Worm (Caenorhabditis elegans) whole organism, L3 larva: Measurements from ENCODE around the gene melo-1.

Experiments
- R02D3.7 ChIP-seq: fragments of 150-350 bp; optimal IDR thresholded peaks from 2 replicates; lab custom pipeline; 2014; ENCODE audit warnings: missing biosample characterization, missing genetic modification characterization
- ZK546.5 ChIP-seq: sonication (generic microtip); optimal IDR thresholded peaks from 2 replicates; lab custom pipeline; 2017; ENCODE audit warnings: missing biosample characterization, missing genetic modification characterization
- aly-2 ChIP-seq: fragments of 150-350 bp; optimal IDR thresholded peaks from 2 replicates; lab custom pipeline; 2014; ENCODE audit warnings: missing biosample characterization, missing genetic modification characterization
- ama-1 ChIP-seq: fragments of 150-350 bp; optimal IDR thresholded peaks from 2 replicates; lab custom pipeline; 2018
- ceh-16 ChIP-seq: sonication (generic microtip); optimal IDR thresholded peaks from 2 replicates; lab custom pipeline; 2017; ENCODE audit warnings: missing biosample characterization, missing genetic modification characterization
- ceh-28 ChIP-seq: fragments of 150-350 bp; optimal IDR thresholded peaks from 2 replicates; lab custom pipeline; 2014; ENCODE audit warnings: missing biosample characterization, missing genetic modification reagents, missing genetic modification characterization
- ceh-82 ChIP-seq: fragments of 150-350 bp; optimal IDR thresholded peaks from 2 replicates; lab custom pipeline; 2014; ENCODE audit warnings: missing biosample characterization, missing genetic modification characterization
- ceh-9 ChIP-seq: sonication (generic microtip); optimal IDR thresholded peaks from 2 replicates; lab custom pipeline; 2018; ENCODE audit warnings: missing biosample characterization, missing genetic modification characterization
- daf-12 ChIP-seq: fragments of 150-350 bp; optimal IDR thresholded peaks from 2 replicates; lab custom pipeline; 2014; ENCODE audit warnings: missing biosample characterization, missing genetic modification reagents, missing genetic modification characterization
- egl-27 ChIP-seq: sonication (generic microtip); optimal IDR thresholded peaks from 4 replicates; lab custom pipeline; 2017; ENCODE audit warnings: missing biosample characterization, missing genetic modification reagents, missing genetic modification characterization
- egl-5 ChIP-seq: fragments of 150-350 bp; optimal IDR thresholded peaks from 2 replicates; lab custom pipeline; 2017; ENCODE audit warnings: missing biosample characterization, missing genetic modification reagents, missing genetic modification characterization, inconsistent platforms
- elt-1 ChIP-seq: fragments of 150-350 bp; optimal IDR thresholded peaks from 2 replicates; lab custom pipeline; 2014; ENCODE audit warnings: missing biosample characterization, missing genetic modification characterization
- elt-2 ChIP-seq: sonication (generic microtip); optimal IDR thresholded peaks from 2 replicates; lab custom pipeline; 2016; ENCODE audit warnings: missing genetic modification reagents, mild to moderate bottlenecking, missing genetic modification characterization, missing compliant biosample characterization
- elt-3 ChIP-seq, 3 experiments: fragments of 150-350 bp in 1 of 3; sonication (generic microtip) in 2 of 3; optimal IDR thresholded peaks; 2 replicates in 2 of 3; 4 replicates in 1 of 3; lab custom pipeline; 2014 to 2017; ENCODE audit warnings: missing biosample characterization in 3 of 3, missing genetic modification characterization in 3 of 3
- eor-1 ChIP-seq, 2 experiments: fragments of 150-350 bp; optimal IDR thresholded peaks; 2 replicates each; lab custom pipeline; 2014 to 2018; ENCODE audit warnings: missing biosample characterization in 2 of 2, missing genetic modification characterization in 2 of 2
- fkh-10 ChIP-seq: sonication (generic microtip); optimal IDR thresholded peaks from 2 replicates; lab custom pipeline; 2017; ENCODE audit warnings: missing biosample characterization, missing genetic modification reagents, missing genetic modification characterization
- fkh-2 ChIP-seq: fragments of 150-350 bp; optimal IDR thresholded peaks from 2 replicates; lab custom pipeline; 2014; ENCODE audit warnings: missing biosample characterization, missing genetic modification reagents, missing genetic modification characterization
- fos-1 ChIP-seq: fragments of 150-350 bp; optimal IDR thresholded peaks from 2 replicates; lab custom pipeline; 2014; ENCODE audit warnings: missing biosample characterization, missing genetic modification characterization
- hmg-11 ChIP-seq: sonication (generic microtip); optimal IDR thresholded peaks from 2 replicates; lab custom pipeline; 2016; ENCODE audit warnings: missing genetic modification characterization, missing compliant biosample characterization
- jun-1 ChIP-seq: fragments of 150-350 bp; optimal IDR thresholded peaks from 2 replicates; lab custom pipeline; 2014; ENCODE audit warnings: missing biosample characterization, missing genetic modification reagents, missing genetic modification characterization
- lin-15B ChIP-seq: fragments of 150-350 bp; optimal IDR thresholded peaks from 2 replicates; lab custom pipeline; 2014; ENCODE audit warnings: missing biosample characterization, missing genetic modification characterization
- lin-39 ChIP-seq: fragments of 150-350 bp; optimal IDR thresholded peaks from 2 replicates; lab custom pipeline; 2018; ENCODE audit warnings: missing biosample characterization, missing genetic modification reagents, missing genetic modification characterization
- lsy-12 ChIP-seq: sonication (generic microtip); optimal IDR thresholded peaks from 2 replicates; lab custom pipeline; 2016; ENCODE audit warnings: mild to moderate bottlenecking, missing genetic modification characterization, missing compliant biosample characterization
- mdl-1 ChIP-seq: fragments of 150-350 bp; optimal IDR thresholded peaks from 2 replicates; lab custom pipeline; 2014; ENCODE audit warnings: missing biosample characterization, missing genetic modification characterization
- mml-1 ChIP-seq: fragments of 150-350 bp; sonication (generic microtip); optimal IDR thresholded peaks from 3 replicates; lab custom pipeline; 2014; ENCODE audit warnings: missing biosample characterization, missing genetic modification characterization
- nfya-1 ChIP-seq: sonication (generic microtip); optimal IDR thresholded peaks from 2 replicates; lab custom pipeline; 2017; ENCODE audit warnings: missing genetic modification characterization, mild to moderate bottlenecking, missing compliant biosample characterization, antibody characterized with exemption, moderate library complexity; ENCODE audit not compliant: insufficient read depth
- nhr-11 ChIP-seq: fragments of 150-350 bp; optimal IDR thresholded peaks from 2 replicates; lab custom pipeline; 2014; ENCODE audit warnings: missing biosample characterization, missing genetic modification characterization
- nhr-12 ChIP-seq: fragments of 150-350 bp; optimal IDR thresholded peaks from 2 replicates; lab custom pipeline; 2014; ENCODE audit warnings: missing biosample characterization, missing genetic modification characterization
- nhr-23 ChIP-seq: fragments of 150-350 bp; optimal IDR thresholded peaks from 2 replicates; lab custom pipeline; 2014; ENCODE audit warnings: missing biosample characterization, missing genetic modification reagents, missing genetic modification characterization
- nhr-237 ChIP-seq: fragments of 150-350 bp; optimal IDR thresholded peaks from 2 replicates; lab custom pipeline; 2014; ENCODE audit warnings: missing biosample characterization, missing genetic modification characterization
- nhr-25 ChIP-seq: sonication (generic microtip); optimal IDR thresholded peaks from 2 replicates; lab custom pipeline; 2017; ENCODE audit warnings: missing biosample characterization, missing genetic modification characterization
- nhr-28 ChIP-seq: fragments of 150-350 bp; optimal IDR thresholded peaks from 2 replicates; lab custom pipeline; 2014; ENCODE audit warnings: missing biosample characterization, missing genetic modification characterization
- nhr-43 ChIP-seq: sonication (generic microtip); optimal IDR thresholded peaks from 2 replicates; lab custom pipeline; 2016; ENCODE audit warnings: mild to moderate bottlenecking, missing genetic modification characterization, missing compliant biosample characterization; ENCODE audit not compliant: poor library complexity, severe bottlenecking
- nhr-67 ChIP-seq: fragments of 150-350 bp; optimal IDR thresholded peaks from 2 replicates; lab custom pipeline; 2014; ENCODE audit warnings: missing biosample characterization, missing genetic modification characterization
- nhr-76 ChIP-seq: fragments of 150-350 bp; sonication (generic microtip); optimal IDR thresholded peaks from 5 replicates; lab custom pipeline; 2014; ENCODE audit warnings: missing biosample characterization, missing genetic modification characterization
- nhr-77 ChIP-seq: fragments of 150-350 bp; optimal IDR thresholded peaks from 2 replicates; lab custom pipeline; 2014; ENCODE audit warnings: missing biosample characterization, missing genetic modification characterization
- pha-4 ChIP-seq: fragments of 150-350 bp; optimal IDR thresholded peaks from 2 replicates; lab custom pipeline; 2014; ENCODE audit warnings: missing biosample characterization, missing genetic modification reagents, missing genetic modification characterization
- pqm-1 ChIP-seq: fragments of 150-350 bp; optimal IDR thresholded peaks from 2 replicates; lab custom pipeline; 2017; ENCODE audit warnings: missing biosample characterization, missing genetic modification characterization, inconsistent platforms
- sea-2 ChIP-seq: fragments of 150-350 bp; sonication (generic microtip); optimal IDR thresholded peaks from 4 replicates; lab custom pipeline; 2014; ENCODE audit warnings: missing biosample characterization, missing genetic modification reagents, missing genetic modification characterization
- skn-1 ChIP-seq: fragments of 150-350 bp; optimal IDR thresholded peaks from 2 replicates; lab custom pipeline; 2014; ENCODE audit warnings: missing biosample characterization, missing genetic modification characterization
- snpc-4 ChIP-seq: fragments of 150-350 bp; optimal IDR thresholded peaks from 2 replicates; lab custom pipeline; 2014; ENCODE audit warnings: missing biosample characterization, missing genetic modification characterization
- tbx-2 ChIP-seq: sonication (generic microtip); optimal IDR thresholded peaks from 2 replicates; lab custom pipeline; 2016; ENCODE audit warnings: mild to moderate bottlenecking, missing genetic modification characterization, missing compliant biosample characterization
- unc-39 ChIP-seq: sonication (generic microtip); optimal IDR thresholded peaks from 4 replicates; lab custom pipeline; 2017; ENCODE audit warnings: missing biosample characterization, missing genetic modification characterization
- unc-62 ChIP-seq: fragments of 150-350 bp; sonication (generic microtip); optimal IDR thresholded peaks from 4 replicates; lab custom pipeline; 2014; ENCODE audit warnings: missing biosample characterization, missing genetic modification reagents, missing genetic modification characterization
- zag-1 ChIP-seq: fragments of 150-350 bp; optimal IDR thresholded peaks from 2 replicates; lab custom pipeline; 2014; ENCODE audit warnings: missing biosample characterization, missing genetic modification characterization
- ztf-11 ChIP-seq: fragments of 150-350 bp; optimal IDR thresholded peaks from 2 replicates; lab custom pipeline; 2014; ENCODE audit warnings: missing biosample characterization, missing genetic modification characterization
- ztf-4 ChIP-seq: fragments of 150-350 bp; optimal IDR thresholded peaks from 2 replicates; lab custom pipeline; 2014; ENCODE audit warnings: missing biosample characterization, missing genetic modification characterization

The melo-1 gene

ce11 chrIV:14824201-14824600 lies 37.4 kb downstream of the melo-1 start:
- TF ChIP-seq nhr-76 (tag; lab: Kevin White, UChicago), result no peak
- TF ChIP-seq ceh-28 (tag; lab: Kevin White, UChicago), result no peak
- TF ChIP-seq nfya-1 (tag; lab: Kevin White, UChicago), result no peak
- no peak for TF ChIP-seq ceh-16
- TF ChIP-seq pha-4, result no peak
- no peak for TF ChIP-seq elt-2
- TF ChIP-seq elt-1 (tag; lab: Kevin White, UChicago), result no peak
- TF ChIP-seq, all 47 proteins: peak for 0

- TF ChIP-seq ZK546.5 (tag; lab: Kevin White, UChicago) (no peak), ztf-4 (tag; lab: Kevin White, UChicago) (no peak), nhr-25 (tag; lab: Kevin White, UChicago) (peak; percentile 65), nhr-23 (tag; lab: Kevin White, UChicago) (peak; percentile 49), jun-1 (tag; lab: Kevin White, UChicago) (peak; percentile 69), nhr-28 (tag; lab: Kevin White, UChicago) (no peak), lin-39 (tag; lab: Kevin White, UChicago) (peak; percentile 64), nhr-12 (no peak), daf-12 (tag; lab: Kevin White, UChicago) (no peak), pqm-1 (tag; lab: Kevin White, UChicago) (no peak), elt-2 (peak; percentile 61), nfya-1 (tag; lab: Kevin White, UChicago) (peak; percentile 89), elt-3 (tag; optimal IDR thresholded peaks at IDR 0.05; lab: Kevin White, UChicago) (peak in 1 of 3 experiments; percentile 64), lin-15B (tag; lab: Kevin White, UChicago) (peak; percentile 71), unc-39 (tag; lab: Kevin White, UChicago) (no peak), mml-1 (tag; lab: Kevin White, UChicago) (no peak), unc-62 (no peak), nhr-67 (tag; lab: Kevin White, UChicago) (no peak), aly-2 (tag; lab: Kevin White, UChicago) (no peak), R02D3.7 (tag; lab: Kevin White, UChicago) (peak; percentile 48), ceh-9 (tag; lab: Kevin White, UChicago) (no peak), ama-1 (lab: Kevin White, UChicago) (no peak), nhr-237 (tag; lab: Kevin White, UChicago) (no peak), fkh-2 (tag; lab: Kevin White, UChicago) (no peak), snpc-4 (tag; lab: Kevin White, UChicago) (peak; percentile 75), lsy-12 (tag; lab: Kevin White, UChicago) (peak; percentile 79), ceh-16 (no peak), fos-1 (no peak), mdl-1 (tag; lab: Kevin White, UChicago) (peak; percentile 21), eor-1 (tag; optimal IDR thresholded peaks at IDR 0.05; lab: Kevin White, UChicago) (no peak), nhr-77 (tag; lab: Kevin White, UChicago) (no peak), ceh-28 (tag; lab: Kevin White, UChicago) (peak; percentile 41), egl-5 (no peak), hmg-11 (peak; percentile 88), fkh-10 (peak; percentile 32), nhr-76 (tag; lab: Kevin White, UChicago) (no peak), pha-4 (peak; percentile 49), egl-27 (no peak), ceh-82 (tag; lab: Kevin White, UChicago) (peak; percentile 53), skn-1 (tag; lab: Kevin White, UChicago) (peak; percentile 65), sea-2 (GFP tag; lab: Kevin White, UChicago) (no peak), nhr-11 (no peak), tbx-2 (tag; lab: Kevin White, UChicago) (peak; percentile 41), elt-1 (tag; lab: Kevin White, UChicago) (no peak), ztf-11 (tag; lab: Kevin White, UChicago) (no peak), zag-1 (tag; lab: Kevin White, UChicago) (peak; percentile 53), nhr-43 (peak; percentile 40)
Observed at ce11 chrIV:14824878-14825352, 38.1 kb downstream of the melo-1 start, which contains the start of gene sec-61.A. sec-61.A (minus strand) TSS chrIV:14825264.
